Fruit fly (Drosophila melanogaster) whole organism, embryonic: ENCODE measurements around the gene rush.
A peak's percentile ranks its signal among the peaks of the same experiment; 100 is the strongest.

Experiments used
- Atf-2 ChIP-seq: fragments of 200-800 bp; sonication (Bioruptor generic); optimal IDR thresholded peaks from 2 replicates; lab custom pipeline; 2016; ENCODE audit warnings: missing biosample characterization, missing genetic modification characterization
- Blimp-1 ChIP-seq: fragments of 200-800 bp; sonication (Bioruptor generic); optimal IDR thresholded peaks from 3 replicates; lab custom pipeline; 2018; ENCODE audit warnings: missing biosample characterization, missing genetic modification characterization, mild to moderate bottlenecking, moderate library complexity, missing genetic modification reagents
- BtbVII ChIP-seq: fragments of 200-800 bp; sonication (Bioruptor generic); optimal IDR thresholded peaks from 3 replicates; lab custom pipeline; 2017; ENCODE audit warnings: missing biosample characterization, mild to moderate bottlenecking, missing genetic modification characterization
- Bteb2 ChIP-seq: fragments of 200-800 bp; sonication (Bioruptor generic); optimal IDR thresholded peaks from 2 replicates; lab custom pipeline; 2016; ENCODE audit warnings: missing biosample characterization, missing genetic modification characterization
- CG10274 ChIP-seq: fragments of 200-800 bp; sonication (Bioruptor generic); optimal IDR thresholded peaks from 3 replicates; lab custom pipeline; 2017; ENCODE audit warnings: missing biosample characterization, mild to moderate bottlenecking, missing genetic modification characterization
- CG10543 ChIP-seq: fragments of 200-800 bp; sonication (Bioruptor generic); optimal IDR thresholded peaks from 3 replicates; lab custom pipeline; 2017; ENCODE audit warnings: missing biosample characterization, mild to moderate bottlenecking, missing genetic modification characterization, moderate library complexity
- CG10565 ChIP-seq: fragments of 200-800 bp; sonication (Bioruptor generic); optimal IDR thresholded peaks from 3 replicates; lab custom pipeline; 2016; ENCODE audit warnings: missing biosample characterization, mild to moderate bottlenecking, missing genetic modification characterization
- CG10959 ChIP-seq: fragments of 200-800 bp; sonication (Bioruptor generic); IDR thresholded peaks from 2 replicates; pipeline ENCODE4 v1.3.6; 2022; ENCODE audit warnings: missing biosample characterization, missing genetic modification characterization
- CG11085 ChIP-seq: fragments of 200-800 bp; sonication (Bioruptor generic); IDR thresholded peaks from 2 replicates; pipeline ENCODE4 v1.3.6; 2022; ENCODE audit warnings: missing biosample characterization, missing genetic modification characterization
- CG11398 ChIP-seq: fragments of 200-800 bp; sonication (Bioruptor generic); optimal IDR thresholded peaks from 2 replicates; lab custom pipeline; 2016; ENCODE audit warnings: missing biosample characterization, missing genetic modification characterization
- CG11696 ChIP-seq: fragments of 200-800 bp; sonication (Bioruptor generic); IDR thresholded peaks from 2 replicates; pipeline ENCODE4 v1.3.6; 2022; ENCODE audit warnings: missing biosample characterization, missing genetic modification characterization
- CG11723 ChIP-seq: fragments of 200-800 bp; sonication (Bioruptor generic); optimal IDR thresholded peaks from 2 replicates; lab custom pipeline; 2017; ENCODE audit warnings: missing biosample characterization, mild to moderate bottlenecking, missing genetic modification characterization
- CG15269 ChIP-seq: fragments of 200-800 bp; sonication (Bioruptor generic); optimal IDR thresholded peaks from 2 replicates; lab custom pipeline; 2018; ENCODE audit warnings: missing biosample characterization, mild to moderate bottlenecking, missing genetic modification characterization, moderate library complexity
- CG15479 ChIP-seq: fragments of 200-800 bp; sonication (Bioruptor generic); optimal IDR thresholded peaks from 3 replicates; lab custom pipeline; 2019; ENCODE audit warnings: missing biosample characterization, mild to moderate bottlenecking, missing genetic modification characterization, moderate library complexity
- CG17802 ChIP-seq: fragments of 200-800 bp; sonication (Bioruptor generic); optimal IDR thresholded peaks from 2 replicates; lab custom pipeline; 2018; ENCODE audit warnings: missing biosample characterization, mild to moderate bottlenecking, missing genetic modification characterization, moderate library complexity
- CG18262 ChIP-seq: fragments of 200-800 bp; optimal IDR thresholded peaks from 3 replicates; lab custom pipeline; 2019; ENCODE audit warnings: missing biosample characterization, mild to moderate bottlenecking, missing genetic modification characterization, moderate library complexity
- CG2116 ChIP-seq: fragments of 200-800 bp; sonication (Bioruptor generic); optimal IDR thresholded peaks from 3 replicates; lab custom pipeline; 2018; ENCODE audit warnings: missing biosample characterization, mild to moderate bottlenecking, missing genetic modification characterization
- CG3838 ChIP-seq: fragments of 200-800 bp; sonication (Bioruptor generic); optimal IDR thresholded peaks from 3 replicates; lab custom pipeline; 2016; ENCODE audit warnings: missing biosample characterization, missing genetic modification characterization
- CG3995 ChIP-seq: fragments of 200-800 bp; sonication (Bioruptor generic); optimal IDR thresholded peaks from 3 replicates; lab custom pipeline; 2016; ENCODE audit warnings: missing biosample characterization, missing genetic modification characterization
- CG4282 ChIP-seq: fragments of 200-800 bp; sonication (Bioruptor generic); optimal IDR thresholded peaks from 2 replicates; lab custom pipeline; 2016; ENCODE audit warnings: missing biosample characterization, missing genetic modification characterization
- CG5953 ChIP-seq: fragments of 200-800 bp; sonication (Bioruptor generic); IDR thresholded peaks from 2 replicates; pipeline ENCODE4 v1.3.6; 2022; ENCODE audit warnings: missing biosample characterization, missing genetic modification characterization
- CG6272 ChIP-seq: fragments of 200-800 bp; sonication (Bioruptor generic); IDR thresholded peaks from 2 replicates; pipeline ENCODE4 v1.3.6; 2022; ENCODE audit warnings: missing biosample characterization, missing genetic modification characterization
- CG6683 ChIP-seq: fragments of 200-800 bp; sonication (Bioruptor generic); optimal IDR thresholded peaks from 2 replicates; lab custom pipeline; 2017; ENCODE audit warnings: missing biosample characterization, mild to moderate bottlenecking, missing genetic modification characterization, missing genetic modification reagents
- CG6689 ChIP-seq: fragments of 200-800 bp; sonication (Bioruptor generic); IDR thresholded peaks from 2 replicates; pipeline ENCODE4 v1.3.6; 2022; ENCODE audit warnings: missing biosample characterization, missing genetic modification characterization
- CHES-1-like ChIP-seq: fragments of 200-800 bp; sonication (Bioruptor generic); optimal IDR thresholded peaks from 2 replicates; lab custom pipeline; 2016; ENCODE audit warnings: missing biosample characterization, missing genetic modification characterization
- CTCF ChIP-seq: fragments of 200-800 bp; sonication (Bioruptor generic); optimal IDR thresholded peaks from 2 replicates; lab custom pipeline; 2017; ENCODE audit warnings: missing biosample characterization, mild to moderate bottlenecking, missing genetic modification characterization, moderate library complexity
- D19A ChIP-seq: fragments of 200-800 bp; optimal IDR thresholded peaks from 3 replicates; lab custom pipeline; 2019; ENCODE audit warnings: missing biosample characterization, mild to moderate bottlenecking, missing genetic modification characterization, moderate library complexity
- Fer2 ChIP-seq: fragments of 200-800 bp; sonication (Bioruptor generic); optimal IDR thresholded peaks from 2 replicates; lab custom pipeline; 2018; ENCODE audit warnings: missing biosample characterization, mild to moderate bottlenecking, missing genetic modification characterization, moderate library complexity
- Hmr ChIP-seq: fragments of 200-800 bp; sonication (Bioruptor generic); optimal IDR thresholded peaks from 3 replicates; lab custom pipeline; 2017; ENCODE audit warnings: mild to moderate bottlenecking, missing biosample characterization, missing genetic modification reagents, missing genetic modification characterization
- Hsf ChIP-seq: fragments of 200-800 bp; sonication (Bioruptor generic); optimal IDR thresholded peaks from 3 replicates; lab custom pipeline; 2016; ENCODE audit warnings: missing biosample characterization, missing genetic modification characterization
- Neu2 ChIP-seq: fragments of 200-800 bp; sonication (Bioruptor generic); optimal IDR thresholded peaks from 3 replicates; lab custom pipeline; 2016; ENCODE audit warnings: missing biosample characterization, missing genetic modification characterization, borderline replicate concordance
- Oli ChIP-seq: fragments of 200-800 bp; sonication (Bioruptor generic); optimal IDR thresholded peaks from 2 replicates; lab custom pipeline; 2018; ENCODE audit warnings: missing biosample characterization, mild to moderate bottlenecking, missing genetic modification characterization, moderate library complexity
- Xrp1 ChIP-seq: fragments of 200-800 bp; sonication (Bioruptor generic); IDR thresholded peaks from 2 replicates; pipeline ENCODE4 v1.3.6; 2022; ENCODE audit warnings: missing biosample characterization, missing genetic modification characterization
- ab ChIP-seq: fragments of 200-800 bp; sonication (Bioruptor generic); optimal IDR thresholded peaks from 2 replicates; lab custom pipeline; 2016; ENCODE audit warnings: missing biosample characterization, missing genetic modification characterization
- ap ChIP-seq: fragments of 200-800 bp; sonication (Bioruptor generic); IDR thresholded peaks from 2 replicates; pipeline ENCODE4 v1.3.6; 2022; ENCODE audit warnings: missing biosample characterization, missing genetic modification characterization
- ara ChIP-seq: fragments of 200-800 bp; sonication (Bioruptor generic); IDR thresholded peaks from 2 replicates; pipeline ENCODE4 v1.3.6; 2022; ENCODE audit warnings: missing biosample characterization, missing genetic modification characterization
- bigmax ChIP-seq: fragments of 200-800 bp; sonication (Bioruptor generic); optimal IDR thresholded peaks from 2 replicates; lab custom pipeline; 2018; ENCODE audit warnings: missing biosample characterization, mild to moderate bottlenecking, missing genetic modification characterization
- caup ChIP-seq: fragments of 200-800 bp; sonication (Bioruptor generic); optimal IDR thresholded peaks from 3 replicates; lab custom pipeline; 2017; ENCODE audit warnings: missing biosample characterization, mild to moderate bottlenecking, missing genetic modification characterization, moderate library complexity; ENCODE audit not compliant: severe bottlenecking
- ci ChIP-seq: fragments of 200-800 bp; sonication (Bioruptor generic); IDR thresholded peaks from 3 replicates; pipeline ENCODE4 v1.3.6; 2022; ENCODE audit warnings: missing biosample characterization, missing genetic modification characterization
- crp ChIP-seq, 2 experiments: fragments of 200-800 bp; sonication (Bioruptor generic); optimal IDR thresholded peaks; 2 replicates in 1 of 2; 3 replicates in 1 of 2; lab custom pipeline; 2017; ENCODE audit warnings: missing biosample characterization in 2 of 2, missing genetic modification characterization in 2 of 2, mild to moderate bottlenecking in 1 of 2, moderate library complexity in 1 of 2
- emc ChIP-seq: fragments of 200-800 bp; sonication (Bioruptor generic); optimal IDR thresholded peaks from 2 replicates; lab custom pipeline; 2016; ENCODE audit warnings: missing biosample characterization, missing genetic modification characterization
- gro ChIP-seq: fragments of 200-800 bp; sonication (Bioruptor generic); optimal IDR thresholded peaks from 2 replicates; lab custom pipeline; 2016; ENCODE audit warnings: missing biosample characterization, missing genetic modification characterization
- klu ChIP-seq: fragments of 200-800 bp; sonication (Bioruptor generic); IDR thresholded peaks from 2 replicates; pipeline ENCODE4 v1.3.6; 2022; ENCODE audit warnings: missing biosample characterization, missing genetic modification characterization
- lbe ChIP-seq: fragments of 200-800 bp; sonication (Bioruptor generic); optimal IDR thresholded peaks from 2 replicates; lab custom pipeline; 2016; ENCODE audit warnings: missing biosample characterization, mild to moderate bottlenecking, missing genetic modification characterization
- lov ChIP-seq, 2 experiments: fragments of 200-800 bp in 1 of 2; fragments of >200 bp in 1 of 2; sonication (Bioruptor generic) in 1 of 2; IDR thresholded peaks in 1 of 2; optimal IDR thresholded peaks in 1 of 2; 2 replicates in 1 of 2; 3 replicates in 1 of 2; pipeline versions ENCODE4 v1.3.6 to Lab custom; 2017 to 2022; ENCODE audit warnings: missing biosample characterization in 1 of 2, missing genetic modification characterization in 1 of 2
- prd ChIP-seq, 3 experiments: fragments of >200 bp in 2 of 3; fragments of 200-800 bp in 1 of 3; sonication (Bioruptor generic) in 1 of 3; optimal IDR thresholded peaks in 2 of 3; IDR thresholded peaks in 1 of 3; 2 replicates in 2 of 3; 3 replicates in 1 of 3; pipeline versions ENCODE4 v1.3.6 to Lab custom; 2017 to 2022; ENCODE audit warnings: missing biosample characterization in 1 of 3, missing genetic modification characterization in 1 of 3
- pros ChIP-seq: fragments of 200-800 bp; sonication (Bioruptor generic); optimal IDR thresholded peaks from 3 replicates; lab custom pipeline; 2019; ENCODE audit warnings: missing biosample characterization, mild to moderate bottlenecking, missing genetic modification characterization, moderate library complexity
- rib ChIP-seq: fragments of 200-800 bp; sonication (Bioruptor generic); IDR thresholded peaks from 2 replicates; pipeline ENCODE4 v1.3.6; 2022; ENCODE audit warnings: missing biosample characterization, missing genetic modification characterization

The rush gene

DNA sequence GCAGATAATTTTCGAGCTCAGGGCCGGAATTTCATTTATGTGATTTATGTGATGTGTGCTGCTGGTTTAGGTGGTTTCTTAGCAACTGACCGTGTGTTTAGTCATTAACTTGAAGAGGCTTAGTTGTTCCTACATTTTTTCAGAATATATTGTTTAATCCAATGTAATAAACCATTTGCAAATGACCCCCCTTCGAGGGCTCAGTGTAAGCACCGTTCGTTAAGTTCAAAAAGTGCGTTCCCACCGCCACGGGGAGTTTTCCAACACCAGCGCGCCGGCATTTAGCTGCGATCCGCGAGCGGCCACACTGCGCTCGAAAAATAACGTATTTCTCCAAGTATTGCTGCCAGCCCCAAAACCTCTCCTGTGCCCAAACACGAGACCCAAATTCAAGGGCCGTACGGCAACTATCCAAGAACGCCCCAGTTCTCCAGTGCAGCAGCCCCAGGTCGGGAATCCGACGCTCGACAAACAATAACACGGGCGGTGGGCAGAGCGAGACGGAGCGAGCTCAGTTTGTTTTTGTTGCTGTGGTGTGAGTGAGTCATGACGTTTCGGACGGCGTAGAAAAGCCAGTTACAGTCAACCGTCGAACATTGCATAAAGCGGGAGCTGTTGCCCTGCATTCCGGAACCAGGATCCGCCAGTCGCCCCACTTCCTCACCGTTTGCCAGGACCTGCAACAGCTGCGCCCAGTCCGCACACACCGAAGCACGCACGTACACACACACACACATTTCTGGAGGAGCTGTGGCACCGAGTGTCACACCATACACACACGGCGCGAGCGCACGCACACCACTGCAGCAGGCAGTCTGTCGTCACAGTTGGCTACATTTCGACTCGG, at the start of gene rush (continued):
- TF ChIP-seq CG10274 (GFP tag; lab: Kevin White, UChicago) (no peak), CG6683 (GFP tag; lab: Kevin White, UChicago) (no peak), Bteb2 (GFP tag; lab: Kevin White, UChicago) (no peak), Xrp1 (GFP tag; lab: Robert Waterston, UW) (peak; percentile 38; the same call in 1 of the 2 replicates), CG15479 (GFP tag; lab: Kevin White, UChicago) (no peak), lbe (GFP tag; lab: Kevin White, UChicago) (no peak), CG4282 (GFP tag; lab: Kevin White, UChicago) (no peak), klu (GFP tag; lab: Robert Waterston, UW) (no peak), Oli (tag; lab: Kevin White, UChicago) (no peak), CHES-1-like (GFP tag; lab: Kevin White, UChicago) (no peak), CG5953 (GFP tag; lab: Robert Waterston, UW) (no peak), ara (GFP tag; lab: Robert Waterston, UW) (0 out of 2 replicates have a peak, but pooled peaks have one; percentile 31), emc (GFP tag; lab: Kevin White, UChicago) (peak; percentile 15), Hmr (GFP tag; lab: Kevin White, UChicago) (peak; percentile 56), D19A (tag; lab: Kevin White, UChicago) (no peak), CTCF (GFP tag; lab: Kevin White, UChicago) (no peak), Fer2 (tag; lab: Kevin White, UChicago) (no peak), prd (optimal IDR thresholded peaks at IDR 0.05; lab: Kevin White, UChicago) (no peak), prd (GFP tag; IDR thresholded peaks at IDR 0.05; lab: Robert Waterston, UW) (peak; percentile 49), bigmax (GFP tag; lab: Kevin White, UChicago) (no peak), CG6272 (GFP tag; lab: Robert Waterston, UW) (no peak), pros (no peak), BtbVII (GFP tag; lab: Kevin White, UChicago) (no peak), caup (peak; percentile 3), CG2116 (GFP tag; lab: Kevin White, UChicago) (peak; percentile 32), CG10959 (no peak), Atf-2 (GFP tag; lab: Kevin White, UChicago) (no peak), CG11696 (0 out of 2 replicates have a peak, but pooled peaks have one; percentile 15), CG11398 (GFP tag; lab: Kevin White, UChicago) (no peak), Neu2 (GFP tag; lab: Kevin White, UChicago) (no peak), ci (GFP tag; lab: Robert Waterston, UW) (no peak; the same call in 2 of the 3 replicates), CG17802 (tag; lab: Kevin White, UChicago) (no peak), CG3838 (GFP tag; lab: Kevin White, UChicago) (no peak), CG11085 (no peak), Hsf (GFP tag; lab: Kevin White, UChicago) (peak; percentile 24), CG11723 (GFP tag; lab: Kevin White, UChicago) (peak; percentile 6), lov (optimal IDR thresholded peaks at IDR 0.05; lab: Kevin White, UChicago) (no peak), lov (GFP tag; IDR thresholded peaks at IDR 0.05; lab: Robert Waterston, UW) (no peak), CG18262 (tag; lab: Kevin White, UChicago) (no peak), CG15269 (tag; lab: Kevin White, UChicago) (peak; percentile 27), ap (no peak), CG3995 (GFP tag; lab: Kevin White, UChicago) (peak; percentile 19), CG10543 (GFP tag; lab: Kevin White, UChicago) (peak; percentile 26), CG6689 (GFP tag; lab: Robert Waterston, UW) (0 out of 2 replicates have a peak, but pooled peaks have one; percentile 12), Blimp-1 (GFP tag; lab: Kevin White, UChicago) (no peak), CG10565 (GFP tag; lab: Kevin White, UChicago) (no peak), ab (GFP tag; lab: Kevin White, UChicago) (no peak), crp (GFP tag; optimal IDR thresholded peaks at IDR 0.05; lab: Kevin White, UChicago) (no peak), gro (peak; percentile 36), rib (GFP tag; lab: Robert Waterston, UW) (no peak)
